Fruit fly (Drosophila melanogaster): ENCODE results near the gene CG12259.

DNA sequence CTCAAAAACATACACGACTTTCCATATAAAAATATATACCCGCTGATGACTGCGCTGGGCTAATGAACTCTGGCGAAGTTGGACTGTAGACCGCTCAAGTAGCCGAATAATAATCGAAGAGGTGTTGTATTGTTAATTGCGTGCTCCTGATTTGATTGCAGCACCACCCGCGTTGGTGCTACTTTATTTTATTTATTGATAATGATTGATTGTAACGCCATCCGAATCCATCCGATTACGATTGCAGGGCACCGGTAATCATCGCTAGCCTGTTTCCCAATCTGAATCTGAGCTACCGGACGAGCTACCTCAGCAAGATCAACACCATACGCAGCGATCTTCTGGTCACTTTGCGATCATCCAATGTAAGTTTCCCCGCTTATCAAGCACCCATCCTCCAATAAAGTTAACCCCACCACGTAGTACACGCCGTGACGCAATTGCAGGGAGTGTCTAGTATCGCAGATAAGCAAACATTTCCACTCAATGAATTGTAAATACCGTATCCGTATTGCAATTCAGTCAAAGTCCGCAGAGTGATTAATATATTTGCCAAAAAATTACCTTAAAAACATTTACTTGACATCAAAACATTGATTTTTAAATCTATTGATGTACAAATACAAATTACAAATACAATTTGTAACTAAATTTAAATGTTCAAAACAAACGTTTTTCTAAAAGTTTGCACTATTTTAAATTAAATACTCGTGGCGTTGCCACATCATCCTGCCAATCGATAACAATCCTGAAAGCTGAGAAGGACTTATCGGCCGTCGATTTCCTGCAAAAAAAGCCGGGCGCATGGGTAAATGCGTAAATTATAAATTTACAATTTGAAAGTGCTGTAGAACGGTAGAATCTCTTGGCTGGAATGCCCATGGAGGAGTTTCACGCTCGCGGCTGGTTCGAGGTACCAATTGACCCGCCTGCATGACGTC is 8.4 kb upstream of the CG12259 start:
- TF ChIP-seq ovo (GFP tag; optimal IDR thresholded peaks at IDR 0.05) (no peak), CG11617 (GFP tag; optimal IDR thresholded peaks at IDR 0.05) (peak; percentile 12), bab1 (GFP tag; optimal IDR thresholded peaks at IDR 0.05) (no peak), CG5204 (GFP tag; optimal IDR thresholded peaks at IDR 0.05) (no peak), CG7045 (GFP tag; optimal IDR thresholded peaks at IDR 0.05) (no peak), cic (GFP tag; optimal IDR thresholded peaks at IDR 0.05) (peak; percentile 97)

Measured in whole organism, adult.